Worm (Caenorhabditis elegans): ENCODE measurements around the gene ndx-9.
"Not testable (repeated sequence)": the region's sequence is repeated elsewhere in the genome, so short reads cannot be mapped to it uniquely, and the experiment has no call there.

Gene ndx-9

DNA sequence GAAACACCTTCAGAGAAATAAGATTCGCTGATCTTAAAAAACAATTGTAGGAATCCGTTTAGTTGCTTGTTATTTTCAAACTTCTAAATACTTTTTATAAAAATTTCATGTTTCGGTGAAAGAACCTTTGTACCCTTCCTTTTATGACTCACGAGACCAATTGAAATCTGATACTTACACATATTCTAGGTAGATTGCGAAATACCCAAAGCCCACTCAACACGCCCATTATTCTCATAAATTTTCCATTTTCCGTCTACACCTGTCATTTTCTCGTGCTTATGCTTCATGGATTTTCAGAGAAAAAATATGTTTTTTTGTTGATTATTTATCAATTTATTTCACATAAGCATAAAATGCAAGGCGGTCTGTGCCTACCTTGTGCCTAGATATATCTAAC lies 5.4 kb downstream of the ndx-9 start:
- peak; percentile 69 for TF ChIP-seq ceh-34 (tag; optimal IDR thresholded peaks at IDR 0.05)
- no peak for TF ChIP-seq ceh-9 (tag; optimal IDR thresholded peaks at IDR 0.05)
- no peak for TF ChIP-seq ceh-31 (tag; optimal IDR thresholded peaks at IDR 0.05)
- TF ChIP-seq ahr-1 (tag; optimal IDR thresholded peaks at IDR 0.05): no peak

DNA sequence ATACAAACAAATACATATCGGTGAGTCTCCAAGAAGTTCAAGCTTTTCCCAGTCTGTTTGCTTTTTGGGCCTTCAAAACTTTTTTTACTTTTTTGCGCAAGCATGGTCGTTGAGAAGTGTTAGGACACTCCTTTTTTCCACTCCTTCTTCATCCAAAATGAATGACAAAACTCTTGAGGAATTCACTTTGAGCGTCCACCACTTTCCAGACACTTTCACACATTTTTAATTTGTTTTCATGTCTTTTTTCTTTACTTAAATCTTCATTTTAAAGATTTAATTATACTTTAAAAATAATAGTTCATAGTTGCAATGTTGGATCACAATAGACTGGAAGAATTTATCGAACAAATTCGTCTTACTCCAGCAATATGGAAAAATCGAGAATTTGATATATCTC lies 7.5 kb downstream of the ndx-9 start, which contains the start of gene F13H10.1:
TSS of gene F13H10.1 (plus strand) at position 301 of the 400 bp plus-strand sequence.
- TF ChIP-seq fkh-10 (GFP tag; optimal IDR thresholded peaks at IDR 0.05): no peak

DNA sequence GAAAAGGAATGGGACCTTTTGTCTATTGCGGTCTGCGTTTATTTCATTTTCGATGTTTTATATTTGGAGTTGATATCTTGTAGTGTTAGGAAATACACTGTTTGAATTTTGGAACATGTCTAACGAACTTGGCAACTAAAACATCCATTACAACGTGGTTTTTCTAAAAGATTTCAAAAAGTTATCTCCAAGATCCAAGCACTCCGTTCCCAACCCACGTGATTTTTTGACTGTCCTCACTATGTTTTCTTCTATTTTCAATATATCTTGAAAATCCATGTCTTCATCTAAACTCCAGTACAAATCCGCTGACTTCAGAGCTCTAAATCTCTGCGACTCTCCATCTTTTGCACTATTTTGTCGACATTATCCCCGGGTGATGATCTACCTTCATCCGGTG lies 10.2 kb downstream of the ndx-9 start, which contains the start of gene F13H10.9:
TSS of gene F13H10.9 (plus strand) at position 301 of the 400 bp plus-strand sequence.
- TF ChIP-seq ceh-22 (tag; optimal IDR thresholded peaks at IDR 0.05) (no peak), pqm-1 (tag; optimal IDR thresholded peaks at IDR 0.05) (no peak), nhr-232 (tag; optimal IDR thresholded peaks at IDR 0.05) (no peak), T23F11.4 (GFP tag; optimal IDR thresholded peaks at IDR 0.05) (no peak), ref-2 (tag; optimal IDR thresholded peaks at IDR 0.05) (no peak), ztf-16 (tag; optimal IDR thresholded peaks at IDR 0.05) (no peak), zip-5 (tag; optimal IDR thresholded peaks at IDR 0.05) (no peak)

DNA sequence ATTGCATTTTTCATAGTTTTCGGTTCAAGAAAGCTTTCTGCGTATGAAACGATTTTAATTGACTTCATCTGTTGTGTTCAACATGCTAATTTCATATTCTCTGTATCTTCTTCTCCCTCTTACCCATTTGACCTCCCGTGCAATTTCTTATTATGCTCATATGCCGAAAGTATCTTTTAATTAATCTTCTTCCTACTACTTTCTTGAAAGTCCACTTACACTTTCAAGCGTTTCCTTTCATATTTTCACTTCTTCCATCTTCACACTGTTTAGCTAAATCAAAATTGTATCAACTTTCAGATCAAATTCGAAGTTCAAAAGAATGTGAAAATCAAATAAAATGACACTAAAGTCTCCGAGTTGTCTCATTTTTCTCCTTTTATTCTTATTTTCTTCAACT lies 21.1 kb downstream of the ndx-9 start, which contains the start of gene F13H10.5:
TSS of gene F13H10.5 (plus strand) at position 301 of the 400 bp plus-strand sequence.
- no peak for TF ChIP-seq T23F11.4 (GFP tag; optimal IDR thresholded peaks at IDR 0.05)
- no peak for TF ChIP-seq lin-11 (tag; optimal IDR thresholded peaks at IDR 0.05)
- TF ChIP-seq sox-4 (tag; optimal IDR thresholded peaks at IDR 0.05): no peak
- no peak for TF ChIP-seq unc-86 (tag; optimal IDR thresholded peaks at IDR 0.05)
- TF ChIP-seq hlh-8 (tag; optimal IDR thresholded peaks at IDR 0.05): no peak
- no peak for TF ChIP-seq nfya-1 (tag; optimal IDR thresholded peaks at IDR 0.05)
- TF ChIP-seq elt-4 (tag; optimal IDR thresholded peaks at IDR 0.05): no peak

DNA sequence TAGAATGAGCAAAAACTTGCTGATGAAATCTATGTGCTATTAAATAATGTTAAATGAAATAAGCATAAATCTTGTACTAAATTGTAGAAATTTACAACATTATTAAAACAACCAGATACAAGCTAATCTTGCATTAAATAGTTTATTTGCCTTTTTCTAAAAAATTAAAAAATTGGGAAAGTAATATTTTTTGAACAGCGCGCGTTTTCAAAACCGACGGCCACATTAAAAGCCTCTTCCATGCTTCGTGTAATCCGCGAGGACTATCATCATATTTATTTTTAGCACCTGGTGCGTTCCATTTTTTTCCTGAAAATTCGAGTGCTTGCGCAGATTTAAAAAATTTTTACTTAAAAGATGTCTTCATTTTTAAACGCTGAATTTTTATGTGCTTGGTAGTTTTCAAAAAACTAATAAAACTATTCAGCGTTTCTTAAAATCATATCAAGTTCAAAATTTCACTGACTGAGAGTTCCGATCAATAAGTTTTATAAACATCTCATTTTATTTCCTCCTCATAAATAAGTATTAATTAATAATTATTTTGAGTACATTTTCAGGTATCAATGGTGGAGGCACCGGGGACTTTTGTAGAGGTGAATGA lies 24.4 kb downstream of the ndx-9 start, which contains the start of gene Y43E12A.3:
TSS of gene Y43E12A.3 (plus strand) at position 554 of the 604 bp plus-strand sequence.
- TF ChIP-seq hlh-30 (tag; optimal IDR thresholded peaks at IDR 0.05; ENCODE audit: insufficient read depth); ceh-24 (tag; optimal IDR thresholded peaks at IDR 0.05); sox-2 (GFP tag; IDR thresholded peaks at IDR 0.05): not testable (repeated sequence)

DNA sequence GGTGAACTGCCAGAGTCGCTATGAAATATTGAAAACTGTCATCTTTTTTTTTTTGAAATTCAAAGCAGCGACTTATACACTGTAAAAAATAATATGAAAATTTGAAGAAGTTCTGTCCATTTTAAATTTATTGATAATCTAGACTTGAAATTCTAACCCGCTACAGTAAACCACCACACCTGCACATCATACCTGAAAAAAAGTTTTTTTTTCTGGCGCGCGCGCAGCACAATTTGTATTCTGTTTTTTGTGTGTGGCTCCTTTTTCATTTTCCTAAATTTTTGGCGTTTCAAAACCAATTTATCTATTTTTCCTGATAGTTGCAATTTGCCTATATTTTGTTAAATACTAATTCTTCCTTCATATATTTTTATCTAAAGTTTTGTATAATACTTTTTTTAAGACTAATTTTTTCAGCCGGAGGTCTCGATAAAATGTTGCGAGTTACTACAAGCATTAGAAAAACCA lies 26.2 kb downstream of the ndx-9 start, which contains the start of gene cyb-2.1:
TSS of gene cyb-2.1 (plus strand) at position 418 of the 468 bp plus-strand sequence.
- TF ChIP-seq syd-9 (tag; optimal IDR thresholded peaks at IDR 0.05) (no peak), sdc-2 (tag; optimal IDR thresholded peaks at IDR 0.05) (no peak), ceh-6 (GFP tag; optimal IDR thresholded peaks at IDR 0.05) (no peak), Y22D7AL.16 (tag; optimal IDR thresholded peaks at IDR 0.05) (no peak), sox-2 (GFP tag; IDR thresholded peaks at IDR 0.05) (no peak), ceh-30 (tag; optimal IDR thresholded peaks at IDR 0.05) (no peak), dmd-4 (tag; optimal IDR thresholded peaks at IDR 0.05; ENCODE audit: borderline replicate concordance) (no peak), pag-3 (tag; optimal IDR thresholded peaks at IDR 0.05; ENCODE audit: borderline replicate concordance) (no peak), elt-4 (tag; optimal IDR thresholded peaks at IDR 0.05) (no peak), pax-1 (tag; optimal IDR thresholded peaks at IDR 0.05) (no peak), ceh-14 (tag; optimal IDR thresholded peaks at IDR 0.05) (no peak), ceh-31 (tag; optimal IDR thresholded peaks at IDR 0.05) (no peak), pha-2 (tag; optimal IDR thresholded peaks at IDR 0.05) (no peak), ceh-34 (tag; optimal IDR thresholded peaks at IDR 0.05) (no peak), ceh-19 (GFP tag; optimal IDR thresholded peaks at IDR 0.05) (no peak), zip-5 (tag; optimal IDR thresholded peaks at IDR 0.05) (no peak), C08G9.2 (tag; optimal IDR thresholded peaks at IDR 0.05) (no peak), ttx-3 (tag; optimal IDR thresholded peaks at IDR 0.05) (no peak), T23F11.4 (GFP tag; optimal IDR thresholded peaks at IDR 0.05) (no peak), nfya-1 (tag; optimal IDR thresholded peaks at IDR 0.05) (no peak)

Data from whole organism, late embryonic.